Worm (Caenorhabditis elegans): ENCODE results near the gene F01D4.5.
A peak's percentile ranks its signal among the peaks of the same experiment; 100 is the strongest.

The F01D4.5 gene

ce11 chrIV:10438901-10439300, 44.6 kb downstream of the F01D4.5 start, which contains the start of gene F13B12.3:
TSS of gene F13B12.3 (plus strand) at chrIV:10439123.
- TF ChIP-seq ztf-6 (GFP tag; IDR thresholded peaks at IDR 0.05) = no peak
- peak; percentile 73 for TF ChIP-seq ets-4 (GFP tag; optimal IDR thresholded peaks at IDR 0.05)
- no peak for TF ChIP-seq ztf-22 (GFP tag; optimal IDR thresholded peaks at IDR 0.05)
- TF ChIP-seq nhr-80 (tag; optimal IDR thresholded peaks at IDR 0.05) = peak; percentile 96

ce11 chrIV:10437114-10437513, 46.3 kb downstream of the F01D4.5 start:
- TF ChIP-seq rec-8 (tag; optimal IDR thresholded peaks at IDR 0.05) (no peak), T26A5.8 (tag; optimal IDR thresholded peaks at IDR 0.05) (no peak), unc-130 (GFP tag; optimal IDR thresholded peaks at IDR 0.05) (no peak), C06A6.2 (GFP tag; conservative IDR thresholded peaks at IDR 0.05) (no peak), let-607 (tag; optimal IDR thresholded peaks at IDR 0.05) (no peak), rpc-1 (optimal IDR thresholded peaks at IDR 0.05) (no peak), rpc-1 (tag; optimal IDR thresholded peaks at IDR 0.05) (no peak), pha-4 (tag; optimal IDR thresholded peaks at IDR 0.05) (no peak), chd-7 (tag; optimal IDR thresholded peaks at IDR 0.05) (no peak), Y56A3A.18 (GFP tag; IDR thresholded peaks at IDR 0.05) (no peak), ztf-28 (GFP tag; IDR thresholded peaks at IDR 0.05) (no peak)

- no peak for TF ChIP-seq rcor-1 (GFP tag; IDR thresholded peaks at IDR 0.05)
- no peak for TF ChIP-seq tbx-9 (tag; optimal IDR thresholded peaks at IDR 0.05; ENCODE audit: borderline replicate concordance)
- TF ChIP-seq chd-7 (tag; optimal IDR thresholded peaks at IDR 0.05) = no peak
- TF ChIP-seq him-1 (tag; optimal IDR thresholded peaks at IDR 0.05) = no peak
- no peak for TF ChIP-seq gei-17 (GFP tag; optimal IDR thresholded peaks at IDR 0.05)
- TF ChIP-seq unc-130 (GFP tag; optimal IDR thresholded peaks at IDR 0.05) = no peak
- TF ChIP-seq D2030.7 (GFP tag; IDR thresholded peaks at IDR 0.05) = no peak
- TF ChIP-seq ceh-40 (GFP tag; IDR thresholded peaks at IDR 0.05) = no peak
- no peak for TF ChIP-seq ztf-3 (GFP tag; optimal IDR thresholded peaks at IDR 0.05)
- no peak for TF ChIP-seq B0035.1 (tag; optimal IDR thresholded peaks at IDR 0.05)
- TF ChIP-seq ama-1 (optimal IDR thresholded peaks at IDR 0.05) = no peak
- no peak for TF ChIP-seq ama-1 (GFP tag; optimal IDR thresholded peaks at IDR 0.05)
- TF ChIP-seq ceh-27 (GFP tag; optimal IDR thresholded peaks at IDR 0.05) = no peak
These were observed 47.1 kb downstream of the F01D4.5 start, which contains the start of gene ins-1 for ce11 chrIV:10436401-10436800. TSS of gene ins-1 (plus strand) at chrIV:10436701.
